Fruit fly (Drosophila melanogaster): ENCODE results near the gene Trs33.

The Trs33 gene

DNA sequence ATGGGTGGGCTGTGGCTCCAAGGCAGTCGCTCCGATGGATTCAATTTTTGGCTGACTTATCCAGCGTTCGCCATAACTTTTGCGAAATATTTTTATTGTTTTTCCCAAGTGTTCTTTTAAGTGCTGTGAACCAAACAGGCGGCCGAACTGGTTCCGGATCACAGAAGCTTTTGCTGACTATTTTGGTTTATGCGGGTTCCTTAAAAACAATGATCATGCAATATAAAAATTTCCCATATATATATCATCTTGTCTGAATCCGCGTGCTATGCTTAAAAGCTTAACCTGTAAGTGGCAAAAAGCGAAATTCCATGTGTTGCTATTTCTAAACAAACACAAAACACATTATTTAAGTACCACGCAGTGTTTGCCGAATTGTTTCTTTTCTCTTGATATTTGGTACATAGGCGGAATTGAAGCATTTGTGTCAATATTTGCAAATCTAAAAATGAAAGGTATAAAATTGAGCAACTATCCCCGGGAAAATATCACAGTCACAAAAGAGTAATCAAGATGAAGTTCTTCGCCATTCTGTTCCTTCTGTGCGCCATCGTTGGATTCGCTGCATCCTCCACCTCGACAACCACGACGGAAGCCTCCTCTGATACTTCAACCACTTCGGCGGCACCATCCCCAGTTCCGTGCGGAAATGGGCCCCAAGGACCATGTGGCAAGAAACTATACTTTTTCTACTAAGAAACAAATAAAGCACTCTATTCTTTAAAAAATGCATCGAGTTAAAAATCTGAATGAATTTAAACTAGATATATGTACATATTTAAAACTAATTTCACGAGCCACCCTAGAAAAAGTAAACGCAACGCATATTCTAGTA lies 30.7 kb downstream of the Trs33 start, which contains the start of the genes CG6276 and CG44040 (continued):
- TF ChIP-seq CG18011 (GFP tag; optimal IDR thresholded peaks at IDR 0.05) (no peak), CG7556 (GFP tag; optimal IDR thresholded peaks at IDR 0.05) (peak; percentile 40), Oli (tag; optimal IDR thresholded peaks at IDR 0.05) (peak; percentile 33), CG15601 (tag; optimal IDR thresholded peaks at IDR 0.05) (peak; percentile 10), D19A (tag; optimal IDR thresholded peaks at IDR 0.05) (peak; percentile 22), pnt (GFP tag; optimal IDR thresholded peaks at IDR 0.05) (no peak), ci (GFP tag; IDR thresholded peaks at IDR 0.05) (peak; percentile 62; the same call in 2 of the 3 replicates), cad (GFP tag; optimal IDR thresholded peaks at IDR 0.05) (no peak), CG7987 (GFP tag; optimal IDR thresholded peaks at IDR 0.05) (no peak), corto (GFP tag; optimal IDR thresholded peaks at IDR 0.05) (no peak), CG1233 (GFP tag; optimal IDR thresholded peaks at IDR 0.05) (peak; percentile 41), Rfx (GFP tag; IDR thresholded peaks at IDR 0.05) (peak; percentile 65), Spps (tag; optimal IDR thresholded peaks at IDR 0.05) (no peak), crc (GFP tag; optimal IDR thresholded peaks at IDR 0.05) (peak; percentile 22), lola (GFP tag; optimal IDR thresholded peaks at IDR 0.05) (peak in 1 of 3 experiments; percentile 19), CG8388 (GFP tag; optimal IDR thresholded peaks at IDR 0.05) (peak; percentile 32), CG8944 (GFP tag; optimal IDR thresholded peaks at IDR 0.05) (peak; percentile 13), CG18262 (tag; optimal IDR thresholded peaks at IDR 0.05) (peak; percentile 48), h (optimal IDR thresholded peaks at IDR 0.05) (no peak), CG16779 (GFP tag; IDR thresholded peaks at IDR 0.05) (no peak), bbx (GFP tag; IDR thresholded peaks at IDR 0.05; ENCODE audit: partially characterized antibody) (no peak), CG6272 (GFP tag; IDR thresholded peaks at IDR 0.05) (no peak), Fer2 (tag; optimal IDR thresholded peaks at IDR 0.05) (peak; percentile 24), Taf1 (GFP tag; IDR thresholded peaks at IDR 0.05) (no peak), gt (GFP tag; IDR thresholded peaks at IDR 0.05) (no peak), D19B (GFP tag; optimal IDR thresholded peaks at IDR 0.05) (peak; percentile 4), chm (GFP tag; IDR thresholded peaks at IDR 0.05) (no peak), insv (GFP tag; optimal IDR thresholded peaks at IDR 0.05) (peak in 1 of 2 experiments; percentile 3), CG31388 (GFP tag; optimal IDR thresholded peaks at IDR 0.05) (no peak), kay (GFP tag; optimal IDR thresholded peaks at IDR 0.05) (no peak), CG6765 (GFP tag; optimal IDR thresholded peaks at IDR 0.05) (peak; percentile 73), CG32772 (GFP tag; IDR thresholded peaks at IDR 0.05) (peak; percentile 24; the same call in 1 of the 2 replicates), Camta (GFP tag; optimal IDR thresholded peaks at IDR 0.05) (peak; percentile 50), ftz-f1 (GFP tag; optimal IDR thresholded peaks at IDR 0.05) (no peak), Myb (GFP tag; optimal IDR thresholded peaks at IDR 0.05) (no peak), scrt (GFP tag; optimal IDR thresholded peaks at IDR 0.05) (no peak), Ets65A (GFP tag) (peak; percentile 92), CG14710 (tag; optimal IDR thresholded peaks at IDR 0.05) (peak; percentile 32), hbn (GFP tag; IDR thresholded peaks at IDR 0.05; ENCODE audit: partially characterized antibody) (no peak), CG34376 (GFP tag; optimal IDR thresholded peaks at IDR 0.05) (peak; percentile 58), Sox100B (GFP tag; optimal IDR thresholded peaks at IDR 0.05) (no peak), CG33213 (GFP tag; optimal IDR thresholded peaks at IDR 0.05) (peak; percentile 14), gcm2 (GFP tag; optimal IDR thresholded peaks at IDR 0.05) (no peak), CG4617 (GFP tag; optimal IDR thresholded peaks at IDR 0.05; ENCODE audit: borderline replicate concordance) (peak; percentile 24), CG9437 (GFP tag; optimal IDR thresholded peaks at IDR 0.05) (peak; percentile 51), HHEX (GFP tag; optimal IDR thresholded peaks at IDR 0.05) (peak; percentile 49), GATAe (GFP tag; conservative IDR thresholded peaks at IDR 0.05) (no peak), toy (GFP tag; IDR thresholded peaks at IDR 0.05) (no peak), Dfd (GFP tag; optimal IDR thresholded peaks at IDR 0.05) (no peak), jing (GFP tag; optimal IDR thresholded peaks at IDR 0.05) (no peak)

Data from whole organism, embryonic.